Worm (Caenorhabditis elegans) whole organism, midembryonic: ENCODE data around the gene F59D12.5.

Source experiments
- T22C8.4 ChIP-seq: fragments of 200-800 bp; sonication (Bioruptor generic); IDR thresholded peaks from 2 replicates; pipeline ENCODE4 v1.3.6; 2022; ENCODE audit warnings: missing genetic modification characterization, missing compliant biosample characterization
- cog-1 ChIP-seq: sonication (generic microtip); optimal IDR thresholded peaks from 2 replicates; lab custom pipeline; 2016; ENCODE audit warnings: missing genetic modification characterization, missing compliant biosample characterization
- flt-1 ChIP-seq: fragments of 200-800 bp; sonication (Bioruptor generic); IDR thresholded peaks from 2 replicates; pipeline ENCODE4 v1.3.6; 2022; ENCODE audit warnings: missing genetic modification characterization, missing compliant biosample characterization
- klf-2 ChIP-seq: fragments of 200-800 bp; sonication (Bioruptor generic); conservative IDR thresholded peaks from 2 replicates; pipeline ENCODE4 v1.3.6; 2022; ENCODE audit warnings: missing genetic modification reagents, missing genetic modification characterization, missing compliant biosample characterization
- med-1 ChIP-seq: sonication (generic microtip); optimal IDR thresholded peaks from 2 replicates; lab custom pipeline; 2017; ENCODE audit warnings: missing genetic modification characterization, mild to moderate bottlenecking, missing compliant biosample characterization, antibody characterized with exemption, missing genetic modification reagents; ENCODE audit not compliant: insufficient read depth
- ref-1 ChIP-seq: fragments of 200-800 bp; sonication (Bioruptor generic); conservative IDR thresholded peaks from 2 replicates; pipeline ENCODE4 v1.3.6; 2022; ENCODE audit warnings: missing genetic modification reagents, missing genetic modification characterization, missing compliant biosample characterization
- tab-1 ChIP-seq: fragments of 200-800 bp; sonication (Bioruptor generic); IDR thresholded peaks from 2 replicates; pipeline ENCODE4 v1.3.6; 2022; ENCODE audit warnings: missing genetic modification characterization, missing compliant biosample characterization
- ztf-23 ChIP-seq: fragments of 200-800 bp; sonication (Bioruptor generic); IDR thresholded peaks from 2 replicates; pipeline ENCODE4 v1.3.6; 2022; ENCODE audit warnings: missing genetic modification reagents, missing genetic modification characterization, missing compliant biosample characterization
- ztf-29 ChIP-seq: fragments of 200-800 bp; sonication (Bioruptor generic); IDR thresholded peaks from 2 replicates; pipeline ENCODE4 v1.3.6; 2022; ENCODE audit warnings: missing genetic modification reagents, missing genetic modification characterization, missing compliant biosample characterization

The F59D12.5 gene

ce11 chrX:15663740-15664139 is 16.6 kb upstream of the F59D12.5 start:
- TF ChIP-seq ztf-23 (no peak), flt-1 (GFP tag; lab: Robert Waterston, UW) (no peak), ref-1 (GFP tag; lab: Robert Waterston, UW) (no peak), med-1 (GFP tag; lab: Kevin White, UChicago) (no peak), T22C8.4 (GFP tag; lab: Robert Waterston, UW) (no peak), ztf-29 (GFP tag; lab: Robert Waterston, UW) (no peak), klf-2 (GFP tag; lab: Robert Waterston, UW) (no peak), cog-1 (tag; lab: Kevin White, UChicago) (no peak), tab-1 (GFP tag; lab: Robert Waterston, UW) (no peak)

ce11 chrX:15659561-15659960 is 12.4 kb upstream of the F59D12.5 start:
- TF ChIP-seq ztf-29 (GFP tag; lab: Robert Waterston, UW): no peak

- TF ChIP-seq med-1 (GFP tag; lab: Kevin White, UChicago) (no peak), tab-1 (GFP tag; lab: Robert Waterston, UW) (no peak), cog-1 (tag; lab: Kevin White, UChicago) (no peak), klf-2 (GFP tag; lab: Robert Waterston, UW) (no peak), ztf-23 (no peak), ref-1 (GFP tag; lab: Robert Waterston, UW) (no peak), flt-1 (GFP tag; lab: Robert Waterston, UW) (no peak), T22C8.4 (GFP tag; lab: Robert Waterston, UW) (no peak), ztf-29 (GFP tag; lab: Robert Waterston, UW) (no peak)
Observed at ce11 chrX:15657773-15658172, 10.6 kb upstream of the F59D12.5 start.

- TF ChIP-seq med-1 (GFP tag; lab: Kevin White, UChicago): no peak
Observed at ce11 chrX:15655623-15656022, 8.5 kb upstream of the F59D12.5 start.

ce11 chrX:15654969-15655368 is 7.8 kb upstream of the F59D12.5 start:
- TF ChIP-seq med-1 (GFP tag; lab: Kevin White, UChicago) (no peak), ztf-23 (no peak), ztf-29 (GFP tag; lab: Robert Waterston, UW) (no peak), klf-2 (GFP tag; lab: Robert Waterston, UW) (no peak), T22C8.4 (GFP tag; lab: Robert Waterston, UW) (no peak), flt-1 (GFP tag; lab: Robert Waterston, UW) (no peak), ref-1 (GFP tag; lab: Robert Waterston, UW) (no peak), cog-1 (tag; lab: Kevin White, UChicago) (no peak), tab-1 (GFP tag; lab: Robert Waterston, UW) (no peak)

ce11 chrX:15653196-15653595 is 6.0 kb upstream of the F59D12.5 start:
- no peak for TF ChIP-seq flt-1 (GFP tag; lab: Robert Waterston, UW)
- no peak for TF ChIP-seq ztf-23
- TF ChIP-seq cog-1 (tag; lab: Kevin White, UChicago): no peak
- no peak for TF ChIP-seq klf-2 (GFP tag; lab: Robert Waterston, UW)
- TF ChIP-seq ref-1 (GFP tag; lab: Robert Waterston, UW): no peak
- no peak for TF ChIP-seq med-1 (GFP tag; lab: Kevin White, UChicago)
- no peak for TF ChIP-seq tab-1 (GFP tag; lab: Robert Waterston, UW)
- TF ChIP-seq ztf-29 (GFP tag; lab: Robert Waterston, UW): no peak
- no peak for TF ChIP-seq T22C8.4 (GFP tag; lab: Robert Waterston, UW)

ce11 chrX:15650919-15651420 is 3.8 kb upstream of the F59D12.5 start, which contains the start of gene F59D12.3:
Gene F59D12.3, minus strand, starts transcription at chrX:15650969.
- TF ChIP-seq tab-1 (GFP tag; lab: Robert Waterston, UW): no peak

ce11 chrX:15650428-15650827 is 3.3 kb upstream of the F59D12.5 start:
- no peak for TF ChIP-seq klf-2 (GFP tag; lab: Robert Waterston, UW)
- TF ChIP-seq tab-1 (GFP tag; lab: Robert Waterston, UW): no peak
- no peak for TF ChIP-seq med-1 (GFP tag; lab: Kevin White, UChicago)
- no peak for TF ChIP-seq cog-1 (tag; lab: Kevin White, UChicago)
- no peak for TF ChIP-seq ztf-29 (GFP tag; lab: Robert Waterston, UW)
- no peak for TF ChIP-seq ztf-23
- no peak for TF ChIP-seq T22C8.4 (GFP tag; lab: Robert Waterston, UW)
- no peak for TF ChIP-seq ref-1 (GFP tag; lab: Robert Waterston, UW)
- TF ChIP-seq flt-1 (GFP tag; lab: Robert Waterston, UW): no peak

- TF ChIP-seq med-1 (GFP tag; lab: Kevin White, UChicago) (no peak), flt-1 (GFP tag; lab: Robert Waterston, UW) (no peak), T22C8.4 (GFP tag; lab: Robert Waterston, UW) (no peak), klf-2 (GFP tag; lab: Robert Waterston, UW) (no peak), cog-1 (tag; lab: Kevin White, UChicago) (no peak), tab-1 (GFP tag; lab: Robert Waterston, UW) (no peak), ztf-23 (no peak), ref-1 (GFP tag; lab: Robert Waterston, UW) (no peak), ztf-29 (GFP tag; lab: Robert Waterston, UW) (no peak)
Observed at ce11 chrX:15642638-15643037, 4.5 kb downstream of the F59D12.5 start, which contains the start of gene H08J19.1. Gene H08J19.1, plus strand, starts transcription at chrX:15642938.

- TF ChIP-seq ztf-29 (GFP tag; lab: Robert Waterston, UW): no peak
- TF ChIP-seq ref-1 (GFP tag; lab: Robert Waterston, UW): no peak
- TF ChIP-seq T22C8.4 (GFP tag; lab: Robert Waterston, UW): no peak
- no peak for TF ChIP-seq tab-1 (GFP tag; lab: Robert Waterston, UW)
- no peak for TF ChIP-seq cog-1 (tag; lab: Kevin White, UChicago)
- no peak for TF ChIP-seq flt-1 (GFP tag; lab: Robert Waterston, UW)
- TF ChIP-seq ztf-23: no peak
- no peak for TF ChIP-seq med-1 (GFP tag; lab: Kevin White, UChicago)
- no peak for TF ChIP-seq klf-2 (GFP tag; lab: Robert Waterston, UW)
Observed at ce11 chrX:15641380-15641779, 5.8 kb downstream of the F59D12.5 start.
